Worm (Caenorhabditis elegans) whole organism, midembryonic: Measurements from ENCODE around the gene C07A9.5.

Experiments used
- flt-1 ChIP-seq: fragments of 200-800 bp; sonication (Bioruptor generic); IDR thresholded peaks from 2 replicates; pipeline ENCODE4 v1.3.6; 2022; ENCODE audit warnings: missing genetic modification characterization, missing compliant biosample characterization
- ref-1 ChIP-seq: fragments of 200-800 bp; sonication (Bioruptor generic); conservative IDR thresholded peaks from 2 replicates; pipeline ENCODE4 v1.3.6; 2022; ENCODE audit warnings: missing genetic modification reagents, missing genetic modification characterization, missing compliant biosample characterization

DNA sequence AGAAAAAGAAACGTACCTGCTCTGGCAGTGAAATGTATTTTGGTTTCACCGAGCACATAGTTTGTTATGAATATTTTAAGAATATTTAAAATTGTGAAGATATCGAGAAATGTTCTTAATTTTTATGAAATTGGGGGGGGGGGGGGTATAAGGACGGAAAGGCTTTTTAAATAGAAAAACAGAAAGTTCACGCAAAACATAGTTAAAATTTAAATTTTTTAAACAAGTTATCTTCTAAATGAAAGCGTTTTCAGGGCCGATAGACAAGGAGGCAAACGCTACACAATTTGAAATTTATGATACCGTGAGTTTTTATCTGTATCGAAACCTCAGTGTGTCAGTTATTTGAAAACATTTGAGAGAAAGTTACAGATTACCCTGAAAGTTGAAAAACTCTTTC is 26.8 kb downstream of the C07A9.5 start, which contains the start of gene C15H7.4:
- TF ChIP-seq ref-1 (GFP tag; lab: Robert Waterston, UW): no peak
- TF ChIP-seq flt-1 (GFP tag; lab: Robert Waterston, UW): no peak
